Worm (Caenorhabditis elegans): Measurements from ENCODE around the gene math-4.

DNA sequence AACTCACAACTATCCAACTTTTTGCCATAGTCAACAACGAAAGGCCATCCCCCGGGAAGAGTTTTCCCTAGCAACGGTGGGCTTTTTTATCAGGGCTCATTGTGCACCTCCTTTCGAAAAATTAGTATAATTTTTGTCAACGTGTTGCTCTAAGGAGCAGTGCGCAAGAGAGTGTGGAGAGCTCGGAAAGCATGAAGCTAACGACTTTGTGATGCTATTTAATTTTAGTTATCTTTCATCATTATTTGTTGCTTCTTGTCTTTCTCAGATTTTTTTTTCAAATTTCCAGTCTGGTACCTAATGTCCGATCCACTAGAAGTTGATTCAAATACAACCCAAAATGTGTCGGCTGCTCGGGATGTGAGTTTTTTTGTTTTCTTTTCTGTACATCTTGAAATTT lies 52.3 kb downstream of the math-4 start, which contains the start of gene ceh-81:
- TF ChIP-seq efl-1 (GFP tag; optimal IDR thresholded peaks at IDR 0.05), result no peak
- TF ChIP-seq F55B11.4 (tag; optimal IDR thresholded peaks at IDR 0.05; ENCODE audit: borderline replicate concordance, insufficient read depth), result no peak
- TF ChIP-seq bed-2 (GFP tag; IDR thresholded peaks at IDR 0.05), result no peak
- no peak for TF ChIP-seq D2030.7 (GFP tag; IDR thresholded peaks at IDR 0.05)
- TF ChIP-seq Y53F4B.3 (GFP tag; IDR thresholded peaks at IDR 0.05), result no peak
- TF ChIP-seq mes-4 (tag; optimal IDR thresholded peaks at IDR 0.05), result no peak
- no peak for TF ChIP-seq ztf-26 (tag; optimal IDR thresholded peaks at IDR 0.05)
- no peak for TF ChIP-seq pbrm-1 (GFP tag; IDR thresholded peaks at IDR 0.05)
- no peak for TF ChIP-seq madf-6 (GFP tag; IDR thresholded peaks at IDR 0.05)

Measured in whole organism, young adult.